Worm (Caenorhabditis elegans): Measurements from ENCODE around the gene mct-4.

DNA sequence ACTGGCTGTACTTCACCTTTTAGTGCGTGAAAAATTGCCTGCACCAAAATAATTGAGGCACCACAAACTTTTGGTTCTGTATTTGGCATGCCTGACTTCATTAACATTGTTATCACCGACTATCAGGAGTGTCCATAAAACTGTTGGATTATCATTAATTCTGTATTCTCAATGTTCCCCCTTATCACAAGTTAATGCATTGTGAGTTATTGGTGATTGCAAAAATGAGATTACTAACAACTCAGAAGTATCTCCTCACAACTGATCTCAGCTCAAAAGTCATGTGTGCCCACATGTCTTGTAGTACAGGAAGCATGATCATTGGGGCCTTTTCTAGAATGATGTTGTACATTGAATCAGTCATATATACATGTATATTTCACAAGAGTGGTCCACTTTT lies 43.9 kb downstream of the mct-4 start, which contains the start of gene arrd-23:
- TF ChIP-seq hsf-1 (GFP tag; IDR thresholded peaks at IDR 0.05) = no peak
- no peak for TF ChIP-seq zim-3 (tag; optimal IDR thresholded peaks at IDR 0.05)
- no peak for TF ChIP-seq unc-62 (GFP tag; optimal IDR thresholded peaks at IDR 0.05)

Measured in whole organism, young adult.